Worm (Caenorhabditis elegans): ENCODE measurements around the gene ZK1127.5.

DNA sequence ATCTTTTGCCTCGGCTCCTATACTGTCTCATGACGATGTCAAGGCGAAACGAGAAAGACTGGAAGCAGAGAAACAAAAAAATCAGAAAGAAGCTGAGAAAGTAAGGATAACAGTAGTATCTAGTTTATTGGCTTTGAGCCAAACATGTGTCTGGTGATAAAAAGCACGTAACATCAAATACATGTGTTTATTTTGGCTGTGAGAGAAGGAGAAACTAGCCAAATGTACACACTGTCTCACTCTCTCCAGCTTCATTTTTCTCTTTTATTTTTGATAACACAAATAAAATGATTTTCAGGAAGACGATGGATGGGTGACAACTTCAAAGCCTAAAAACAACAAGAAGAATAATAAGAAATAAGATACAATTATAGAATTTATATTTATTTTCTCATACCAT, 20.9 kb upstream of the ZK1127.5 start:
- no peak for TF ChIP-seq ceh-13 (GFP tag; optimal IDR thresholded peaks at IDR 0.05)
- TF ChIP-seq tbx-37 (GFP tag; conservative IDR thresholded peaks at IDR 0.05): no peak
- no peak for TF ChIP-seq ama-1 (optimal IDR thresholded peaks at IDR 0.05)

All from whole organism, early embryonic.